Fruit fly (Drosophila melanogaster) whole organism, embryonic: ENCODE measurements around the gene CG6041.

ENCODE experiments used
- Bdp1 ChIP-seq: fragments of 200-800 bp; sonication (Bioruptor generic); optimal IDR thresholded peaks from 3 replicates; lab custom pipeline; 2016; ENCODE audit warnings: missing biosample characterization, missing genetic modification characterization
- Bgb ChIP-seq: fragments of 200-800 bp; sonication (Bioruptor generic); IDR thresholded peaks from 2 replicates; pipeline ENCODE4 v1.3.6; 2022; ENCODE audit warnings: missing biosample characterization, missing genetic modification characterization; ENCODE audit not compliant: partially characterized antibody
- BtbVII ChIP-seq: fragments of 200-800 bp; sonication (Bioruptor generic); optimal IDR thresholded peaks from 3 replicates; lab custom pipeline; 2017; ENCODE audit warnings: missing biosample characterization, mild to moderate bottlenecking, missing genetic modification characterization
- CG10321 ChIP-seq: fragments of 200-800 bp; sonication (Bioruptor generic); IDR thresholded peaks from 2 replicates; pipeline ENCODE4 v1.3.6; 2022; ENCODE audit warnings: missing biosample characterization, missing genetic modification characterization
- CG10366 ChIP-seq: fragments of 200-800 bp; sonication (Bioruptor generic); IDR thresholded peaks from 2 replicates; pipeline ENCODE4 v1.3.6; 2022; ENCODE audit warnings: missing biosample characterization, missing genetic modification characterization
- CG10462 ChIP-seq: fragments of 200-800 bp; sonication (Bioruptor generic); optimal IDR thresholded peaks from 2 replicates; lab custom pipeline; 2016; ENCODE audit warnings: missing biosample characterization, missing genetic modification characterization
- CG11723 ChIP-seq: fragments of 200-800 bp; sonication (Bioruptor generic); optimal IDR thresholded peaks from 2 replicates; lab custom pipeline; 2017; ENCODE audit warnings: missing biosample characterization, mild to moderate bottlenecking, missing genetic modification characterization
- CG12219 ChIP-seq: fragments of 200-800 bp; sonication (Bioruptor generic); optimal IDR thresholded peaks from 3 replicates; lab custom pipeline; 2018; ENCODE audit warnings: missing biosample characterization, mild to moderate bottlenecking, missing genetic modification characterization
- CG12236 ChIP-seq: fragments of 200-800 bp; sonication (Bioruptor generic); optimal IDR thresholded peaks from 2 replicates; lab custom pipeline; 2016; ENCODE audit warnings: missing biosample characterization, missing genetic modification characterization
- CG14441 ChIP-seq: fragments of 200-800 bp; sonication (Bioruptor generic); IDR thresholded peaks from 2 replicates; pipeline ENCODE4 v1.3.6; 2022; ENCODE audit warnings: missing biosample characterization, missing genetic modification characterization
- CG15514 ChIP-seq: fragments of 200-800 bp; sonication (Bioruptor generic); optimal IDR thresholded peaks from 3 replicates; lab custom pipeline; 2017; ENCODE audit warnings: missing biosample characterization, missing genetic modification characterization, mild to moderate bottlenecking, moderate library complexity, missing genetic modification reagents
- CG17612 ChIP-seq: fragments of 200-800 bp; sonication (Bioruptor generic); IDR thresholded peaks from 2 replicates; pipeline ENCODE4 v1.3.6; 2022; ENCODE audit warnings: missing biosample characterization, missing genetic modification characterization
- CG18764 ChIP-seq: fragments of 200-800 bp; sonication (Bioruptor generic); optimal IDR thresholded peaks from 3 replicates; lab custom pipeline; 2016; ENCODE audit warnings: missing biosample characterization, missing genetic modification characterization
- CG6254 ChIP-seq: fragments of 200-800 bp; sonication (Bioruptor generic); optimal IDR thresholded peaks from 3 replicates; lab custom pipeline; 2017; ENCODE audit warnings: mild to moderate bottlenecking, missing biosample characterization, missing genetic modification reagents, missing genetic modification characterization
- CG6813 ChIP-seq: fragments of 200-800 bp; sonication (Bioruptor generic); optimal IDR thresholded peaks from 2 replicates; lab custom pipeline; 2017; ENCODE audit warnings: missing biosample characterization, missing genetic modification characterization, mild to moderate bottlenecking, moderate library complexity, missing genetic modification reagents
- CG8281 ChIP-seq: fragments of 200-800 bp; sonication (Bioruptor generic); optimal IDR thresholded peaks from 2 replicates; lab custom pipeline; 2018; ENCODE audit warnings: missing biosample characterization, mild to moderate bottlenecking, missing genetic modification characterization, moderate library complexity
- Ets97D ChIP-seq: fragments of 200-800 bp; sonication (Bioruptor generic); optimal IDR thresholded peaks from 3 replicates; lab custom pipeline; 2016; ENCODE audit warnings: missing biosample characterization, missing genetic modification characterization
- Jarid2 ChIP-seq: fragments of 200-800 bp; sonication (Bioruptor generic); optimal IDR thresholded peaks from 3 replicates; lab custom pipeline; 2017; ENCODE audit warnings: mild to moderate bottlenecking, missing biosample characterization, missing genetic modification reagents, missing genetic modification characterization
- Max ChIP-seq: fragments of 200-800 bp; sonication (Bioruptor generic); optimal IDR thresholded peaks from 2 replicates; lab custom pipeline; 2016; ENCODE audit warnings: missing biosample characterization, mild to moderate bottlenecking, missing genetic modification characterization
- Mrtf ChIP-seq: fragments of 200-800 bp; sonication (Bioruptor generic); IDR thresholded peaks from 3 replicates; pipeline ENCODE4 v1.3.6; 2022; ENCODE audit warnings: missing biosample characterization, missing genetic modification characterization
- Nf-YA ChIP-seq: fragments of 200-800 bp; sonication (Bioruptor generic); IDR thresholded peaks from 2 replicates; pipeline ENCODE4 v1.3.6; 2022; ENCODE audit warnings: missing biosample characterization, missing genetic modification characterization
- Nf-YB ChIP-seq: fragments of 200-800 bp; sonication (Bioruptor generic); optimal IDR thresholded peaks from 3 replicates; lab custom pipeline; 2019; ENCODE audit warnings: missing biosample characterization, mild to moderate bottlenecking, missing genetic modification characterization, moderate library complexity
- Opbp ChIP-seq: fragments of 200-800 bp; sonication (Bioruptor generic); IDR thresholded peaks from 3 replicates; pipeline ENCODE4 v1.3.6; 2022; ENCODE audit warnings: missing biosample characterization, missing genetic modification characterization; ENCODE audit not compliant: partially characterized antibody
- Ptx1 ChIP-seq: fragments of 200-800 bp; sonication (Bioruptor generic); IDR thresholded peaks from 2 replicates; pipeline ENCODE4 v1.3.6; 2022; ENCODE audit warnings: missing biosample characterization, missing genetic modification characterization
- Scr ChIP-seq: fragments of 200-800 bp; sonication (Bioruptor generic); IDR thresholded peaks from 2 replicates; pipeline ENCODE4 v1.3.6; 2022; ENCODE audit warnings: missing biosample characterization, missing genetic modification characterization; ENCODE audit not compliant: partially characterized antibody
- Sry-β ChIP-seq: fragments of 200-800 bp; sonication (Bioruptor generic); optimal IDR thresholded peaks from 2 replicates; lab custom pipeline; 2018; ENCODE audit warnings: missing biosample characterization, mild to moderate bottlenecking, missing genetic modification characterization, moderate library complexity
- Vsx1 ChIP-seq: fragments of 200-800 bp; sonication (Bioruptor generic); optimal IDR thresholded peaks from 2 replicates; lab custom pipeline; 2017; ENCODE audit warnings: missing biosample characterization, mild to moderate bottlenecking, missing genetic modification characterization, missing genetic modification reagents
- YL-1 ChIP-seq: fragments of 200-800 bp; sonication (Bioruptor generic); optimal IDR thresholded peaks from 3 replicates; lab custom pipeline; 2017; ENCODE audit warnings: missing biosample characterization, mild to moderate bottlenecking, missing genetic modification characterization
- ash1 ChIP-seq: fragments of 200-800 bp; sonication (Bioruptor generic); optimal IDR thresholded peaks from 2 replicates; lab custom pipeline; 2018; ENCODE audit warnings: missing biosample characterization, mild to moderate bottlenecking, missing genetic modification characterization
- br ChIP-seq: fragments of >200 bp; optimal IDR thresholded peaks from 2 replicates; lab custom pipeline; 2017
- chif ChIP-seq, 2 experiments: fragments of 200-800 bp; sonication (Bioruptor generic); optimal IDR thresholded peaks; 3 replicates each; lab custom pipeline; 2016; ENCODE audit warnings: missing biosample characterization in 2 of 2, missing genetic modification characterization in 2 of 2
- crol ChIP-seq: fragments of 200-800 bp; sonication (Bioruptor generic); IDR thresholded peaks from 2 replicates; pipeline ENCODE4 v1.3.6; 2022; ENCODE audit warnings: missing biosample characterization, missing genetic modification characterization
- dati ChIP-seq: fragments of 200-800 bp; sonication (Bioruptor generic); IDR thresholded peaks from 2 replicates; pipeline ENCODE4 v1.3.6; 2022; ENCODE audit warnings: missing biosample characterization, missing genetic modification characterization
- dimm ChIP-seq: fragments of 200-800 bp; sonication (Bioruptor generic); IDR thresholded peaks from 2 replicates; pipeline ENCODE4 v1.3.6; 2022; ENCODE audit warnings: missing biosample characterization, missing genetic modification characterization
- dm ChIP-seq: fragments of 200-800 bp; sonication (Bioruptor generic); optimal IDR thresholded peaks from 3 replicates; lab custom pipeline; 2016; ENCODE audit warnings: missing biosample characterization, missing genetic modification characterization
- dysf ChIP-seq: fragments of 200-800 bp; sonication (Bioruptor generic); IDR thresholded peaks from 3 replicates; pipeline ENCODE4 v1.3.6; 2022; ENCODE audit warnings: missing biosample characterization, missing genetic modification characterization
- exex ChIP-seq: fragments of 200-800 bp; sonication (Bioruptor generic); optimal IDR thresholded peaks from 4 replicates; lab custom pipeline; 2018; ENCODE audit warnings: missing biosample characterization, mild to moderate bottlenecking, missing genetic modification characterization, moderate library complexity
- gcm2 ChIP-seq: fragments of 200-800 bp; sonication (Bioruptor generic); optimal IDR thresholded peaks from 2 replicates; lab custom pipeline; 2016; ENCODE audit warnings: missing biosample characterization, missing genetic modification characterization
- gro ChIP-seq: fragments of 200-800 bp; sonication (Bioruptor generic); optimal IDR thresholded peaks from 2 replicates; lab custom pipeline; 2016; ENCODE audit warnings: missing biosample characterization, missing genetic modification characterization
- gsb-n ChIP-seq: fragments of 200-800 bp; sonication (Bioruptor generic); optimal IDR thresholded peaks from 3 replicates; lab custom pipeline; 2018; ENCODE audit warnings: missing biosample characterization, mild to moderate bottlenecking, missing genetic modification characterization
- gt ChIP-seq: fragments of 200-800 bp; sonication (Bioruptor generic); IDR thresholded peaks from 2 replicates; pipeline ENCODE4 v1.3.6; 2022; ENCODE audit warnings: missing biosample characterization, missing genetic modification characterization
- hkb ChIP-seq, 2 experiments: fragments of 200-800 bp in 1 of 2; fragments of >200 bp in 1 of 2; sonication (Bioruptor generic) in 1 of 2; IDR thresholded peaks in 1 of 2; optimal IDR thresholded peaks in 1 of 2; 2 replicates each; pipeline versions ENCODE4 v1.3.6 to Lab custom; 2017 to 2022; ENCODE audit warnings: missing biosample characterization in 1 of 2, missing genetic modification characterization in 1 of 2
- jigr1 ChIP-seq: fragments of 200-800 bp; sonication (Bioruptor generic); IDR thresholded peaks from 3 replicates; pipeline ENCODE4 v1.3.6; 2022; ENCODE audit warnings: missing biosample characterization, missing genetic modification characterization
- kah ChIP-seq: fragments of 200-800 bp; sonication (Bioruptor generic); optimal IDR thresholded peaks from 2 replicates; lab custom pipeline; 2018; ENCODE audit warnings: missing biosample characterization, mild to moderate bottlenecking, missing genetic modification characterization
- lab ChIP-seq: fragments of 200-800 bp; sonication (Bioruptor generic); optimal IDR thresholded peaks from 3 replicates; lab custom pipeline; 2017; ENCODE audit warnings: missing biosample characterization, missing genetic modification characterization, mild to moderate bottlenecking, moderate library complexity, missing genetic modification reagents
- mam ChIP-seq: fragments of 200-800 bp; sonication (Bioruptor generic); optimal IDR thresholded peaks from 3 replicates; lab custom pipeline; 2016; ENCODE audit warnings: missing biosample characterization, missing genetic modification characterization
- salm ChIP-seq: fragments of 200-800 bp; sonication (Bioruptor generic); optimal IDR thresholded peaks from 2 replicates; lab custom pipeline; 2018; ENCODE audit warnings: missing biosample characterization, mild to moderate bottlenecking, missing genetic modification characterization
- tio ChIP-seq: fragments of 200-800 bp; sonication (Bioruptor generic); optimal IDR thresholded peaks from 2 replicates; lab custom pipeline; 2017; ENCODE audit warnings: missing biosample characterization, missing genetic modification characterization, inconsistent platforms
- wek ChIP-seq: fragments of 200-800 bp; sonication (Bioruptor generic); optimal IDR thresholded peaks from 3 replicates; lab custom pipeline; 2018; ENCODE audit warnings: missing biosample characterization, mild to moderate bottlenecking, missing genetic modification characterization, moderate library complexity

The CG6041 gene

DNA sequence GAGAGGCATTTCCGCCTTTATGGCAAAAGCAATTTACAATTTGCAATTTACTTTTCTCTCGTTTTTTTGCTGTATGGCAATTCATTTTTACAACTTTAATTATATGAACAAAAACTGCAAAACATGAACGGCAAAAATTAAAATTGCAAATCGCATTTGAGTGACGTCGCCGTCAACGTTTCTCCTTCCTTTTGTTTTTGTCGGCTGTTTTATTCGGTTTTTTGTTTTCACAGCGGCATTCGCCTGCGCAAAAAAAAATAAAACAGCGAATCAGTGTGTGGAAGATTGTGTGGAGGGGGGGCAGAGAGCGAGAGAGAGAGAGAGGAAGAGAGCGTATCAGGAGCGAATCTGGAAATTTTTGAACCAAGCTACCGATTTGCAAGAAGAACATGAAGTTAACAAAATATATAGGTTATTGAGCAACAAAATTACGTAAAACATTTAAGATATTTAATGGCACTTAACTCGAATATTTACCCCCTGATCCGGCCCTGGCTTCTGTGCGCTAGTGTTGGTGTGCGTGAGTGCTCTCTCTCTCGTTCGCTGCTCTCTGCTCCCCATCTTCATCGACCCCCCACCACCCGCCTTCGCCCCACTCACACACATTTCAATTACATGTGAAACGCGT lies 29.3 kb upstream of the CG6041 start (continued):
- TF ChIP-seq CG8281 (tag; lab: Kevin White, UChicago) (peak; percentile 92), Jarid2 (peak; percentile 93), Sry-β (GFP tag; lab: Kevin White, UChicago) (peak; percentile 49), exex (tag; lab: Kevin White, UChicago) (peak; percentile 93), CG17612 (GFP tag; lab: Robert Waterston, UW) (peak; percentile 99), tio (GFP tag; lab: Kevin White, UChicago) (peak; percentile 90), dimm (GFP tag; lab: Robert Waterston, UW) (peak; percentile 98), dati (peak; percentile 98), crol (GFP tag; lab: Robert Waterston, UW) (peak; percentile 95), Mrtf (GFP tag; lab: Robert Waterston, UW) (peak; percentile 99), Nf-YA (GFP tag; lab: Robert Waterston, UW) (peak; percentile 98), chif (GFP tag; optimal IDR thresholded peaks at IDR 0.05; lab: Kevin White, UChicago) (peak; percentile 99), YL-1 (GFP tag; lab: Kevin White, UChicago) (peak; percentile 95), Bdp1 (GFP tag; lab: Kevin White, UChicago) (peak; percentile 92), Ets97D (GFP tag; lab: Kevin White, UChicago) (peak; percentile 92), Opbp (peak; percentile 96), lab (GFP tag; lab: Kevin White, UChicago) (peak; percentile 100), jigr1 (GFP tag; lab: Robert Waterston, UW) (peak; percentile 98), gsb-n (tag; lab: Kevin White, UChicago) (peak; percentile 97), gt (peak; percentile 98), salm (tag; lab: Kevin White, UChicago) (peak; percentile 97), CG18764 (GFP tag; lab: Kevin White, UChicago) (peak; percentile 97), wek (peak; percentile 93), CG12219 (GFP tag; lab: Kevin White, UChicago) (peak; percentile 98), CG10366 (GFP tag; lab: Robert Waterston, UW) (peak; percentile 100), CG11723 (peak; percentile 98), CG12236 (GFP tag; lab: Kevin White, UChicago) (peak; percentile 100), Max (peak; percentile 97), Bgb (GFP tag; lab: Robert Waterston, UW) (peak; percentile 96), kah (GFP tag; lab: Kevin White, UChicago) (peak; percentile 94), mam (GFP tag; lab: Kevin White, UChicago) (peak; percentile 100), Nf-YB (GFP tag; lab: Kevin White, UChicago) (peak; percentile 87), ash1 (GFP tag; lab: Kevin White, UChicago) (peak; percentile 95), dysf (GFP tag; lab: Robert Waterston, UW) (peak; percentile 100), CG6813 (GFP tag; lab: Kevin White, UChicago) (peak; percentile 98), BtbVII (GFP tag; lab: Kevin White, UChicago) (peak; percentile 99), Ptx1 (peak; percentile 100), CG6254 (peak; percentile 93), br (no peak), gcm2 (GFP tag; lab: Kevin White, UChicago) (peak; percentile 98), dm (GFP tag; lab: Kevin White, UChicago) (peak; percentile 97), CG14441 (peak; percentile 100), CG10321 (GFP tag; lab: Robert Waterston, UW) (peak; percentile 88), CG15514 (GFP tag; lab: Kevin White, UChicago) (peak; percentile 95), gro (peak; percentile 99), hkb (optimal IDR thresholded peaks at IDR 0.05; lab: Kevin White, UChicago) (no peak), hkb (GFP tag; IDR thresholded peaks at IDR 0.05; lab: Robert Waterston, UW) (peak; percentile 99), Vsx1 (GFP tag; lab: Kevin White, UChicago) (peak; percentile 95), Scr (GFP tag; lab: Robert Waterston, UW) (peak; percentile 61), CG10462 (GFP tag; lab: Kevin White, UChicago) (peak; percentile 98)
